ENCODE assay signal across 5 fruit fly cellular contexts in genomic region chr3R:21808622-21809347, dm6.
TF ChIP-seq lines count a peak whose summit lies in the region.

No protein-coding gene starts in this region.

- TF ChIP-seq CTCF in whole organism, embryonic (GFP tag; optimal IDR thresholded peaks at IDR 0.05; lab: Kevin White, UChicago), result no peak

TF ChIP-seq in whole organism, adult, 20 proteins besides CTCF, POLR2A, EP300 and RAD21:
- TF ChIP-seq Hr96 (GFP tag; optimal IDR thresholded peaks at IDR 0.05; lab: Kevin White, UChicago) (no peak), toe (GFP tag; optimal IDR thresholded peaks at IDR 0.05; lab: Kevin White, UChicago) (peak; percentile 6)

TF ChIP-seq in whole organism, embryonic, 481 proteins besides CTCF, POLR2A, EP300 and RAD21 (continues in another document):
- no peak for TF ChIP-seq fd102C (GFP tag; optimal IDR thresholded peaks at IDR 0.05; lab: Kevin White, UChicago)
- no peak for TF ChIP-seq CG3407 (GFP tag; optimal IDR thresholded peaks at IDR 0.05; lab: Kevin White, UChicago)
- TF ChIP-seq Med (GFP tag; lab: Kevin White, UChicago), result peak; percentile 57
- TF ChIP-seq CG3847 (GFP tag; IDR thresholded peaks at IDR 0.05; lab: Robert Waterston, UW), result no peak
- TF ChIP-seq Tbp (GFP tag; optimal IDR thresholded peaks at IDR 0.05; lab: Kevin White, UChicago), result no peak
- TF ChIP-seq Sox102F (GFP tag; optimal IDR thresholded peaks at IDR 0.05; lab: Kevin White, UChicago), result no peak
- no peak for TF ChIP-seq jigr1 (GFP tag; IDR thresholded peaks at IDR 0.05; lab: Robert Waterston, UW)
- TF ChIP-seq pho (GFP tag; optimal IDR thresholded peaks at IDR 0.05; lab: Kevin White, UChicago), result peak; percentile 20
- no peak for TF ChIP-seq org-1 (GFP tag; optimal IDR thresholded peaks at IDR 0.05; lab: Kevin White, UChicago)
- no peak for TF ChIP-seq ro (GFP tag; IDR thresholded peaks at IDR 0.05; lab: Robert Waterston, UW)
- no peak for TF ChIP-seq CG12744 (GFP tag; optimal IDR thresholded peaks at IDR 0.05; lab: Kevin White, UChicago)
- TF ChIP-seq CG31224 (GFP tag; IDR thresholded peaks at IDR 0.05; lab: Robert Waterston, UW), result no peak
- no peak for TF ChIP-seq CG1024 (GFP tag; IDR thresholded peaks at IDR 0.05; lab: Robert Waterston, UW)
- TF ChIP-seq CG15073 (GFP tag; optimal IDR thresholded peaks at IDR 0.05; lab: Kevin White, UChicago), result no peak
- no peak for TF ChIP-seq CG9609 (GFP tag; optimal IDR thresholded peaks at IDR 0.05; lab: Kevin White, UChicago)
- TF ChIP-seq Gsc (GFP tag; IDR thresholded peaks at IDR 0.05; lab: Robert Waterston, UW), result no peak
- TF ChIP-seq ac (GFP tag; optimal IDR thresholded peaks at IDR 0.05; lab: Kevin White, UChicago), result no peak
- TF ChIP-seq unc-4 (GFP tag; IDR thresholded peaks at IDR 0.05; lab: Robert Waterston, UW; ENCODE audit: partially characterized antibody), result no peak
- no peak for TF ChIP-seq CG11085 (GFP tag; IDR thresholded peaks at IDR 0.05; lab: Robert Waterston, UW)
- TF ChIP-seq CG6654 (GFP tag; optimal IDR thresholded peaks at IDR 0.05; lab: Kevin White, UChicago), result no peak
- peak; percentile 22 for TF ChIP-seq nom (GFP tag; optimal IDR thresholded peaks at IDR 0.05; lab: Kevin White, UChicago)
- TF ChIP-seq caup (GFP tag; optimal IDR thresholded peaks at IDR 0.05; lab: Kevin White, UChicago; ENCODE audit: severe bottlenecking), result no peak
- TF ChIP-seq ken (GFP tag; IDR thresholded peaks at IDR 0.05; lab: Robert Waterston, UW), result no peak
- TF ChIP-seq Rx (GFP tag; IDR thresholded peaks at IDR 0.05; lab: Robert Waterston, UW), result no peak

TF ChIP-seq in whole organism, prepupa, 60 proteins besides CTCF, POLR2A, EP300 and RAD21 (continues in another document):
- TF ChIP-seq Eip78C (GFP tag; lab: Kevin White, UChicago) (peak; percentile 80), CG1621 (tag; optimal IDR thresholded peaks at IDR 0.05; lab: Kevin White, UChicago) (no peak), CG32006 (GFP tag; optimal IDR thresholded peaks at IDR 0.05; lab: Kevin White, UChicago) (peak; percentile 34), dac (GFP tag; optimal IDR thresholded peaks at IDR 0.05; lab: Kevin White, UChicago) (no peak), Eip93F (GFP tag; optimal IDR thresholded peaks at IDR 0.05; lab: Kevin White, UChicago) (no peak), ss (GFP tag; optimal IDR thresholded peaks at IDR 0.05; lab: Kevin White, UChicago) (peak in 1 of 2 experiments; percentile 30), vri (GFP tag; optimal IDR thresholded peaks at IDR 0.05; lab: Kevin White, UChicago) (no peak), achi (GFP tag; optimal IDR thresholded peaks at IDR 0.05; lab: Kevin White, UChicago) (peak; percentile 12), pdm3 (GFP tag; optimal IDR thresholded peaks at IDR 0.05; lab: Kevin White, UChicago) (peak; percentile 33), Met (GFP tag; optimal IDR thresholded peaks at IDR 0.05; lab: Kevin White, UChicago) (peak; percentile 40), lz (GFP tag; optimal IDR thresholded peaks at IDR 0.05; lab: Kevin White, UChicago) (peak; percentile 25), esn (GFP tag; optimal IDR thresholded peaks at IDR 0.05; lab: Kevin White, UChicago) (peak; percentile 52), CG8632 (GFP tag; optimal IDR thresholded peaks at IDR 0.05; lab: Kevin White, UChicago) (peak; percentile 10), cyc (GFP tag; optimal IDR thresholded peaks at IDR 0.05; lab: Kevin White, UChicago) (peak; percentile 1), CG16779 (tag; optimal IDR thresholded peaks at IDR 0.05; lab: Kevin White, UChicago) (no peak), topi (GFP tag; optimal IDR thresholded peaks at IDR 0.05; lab: Kevin White, UChicago) (peak; percentile 17), CG6276 (GFP tag; optimal IDR thresholded peaks at IDR 0.05; lab: Kevin White, UChicago) (peak; percentile 8), OdsH (GFP tag; optimal IDR thresholded peaks at IDR 0.05; lab: Kevin White, UChicago) (peak; percentile 26), svp (GFP tag; lab: Kevin White, UChicago) (peak; percentile 68), CG7368 (GFP tag; optimal IDR thresholded peaks at IDR 0.05; lab: Kevin White, UChicago) (peak; percentile 4), Ets96B (tag; optimal IDR thresholded peaks at IDR 0.05; lab: Kevin White, UChicago) (peak; percentile 35), fkh (GFP tag; optimal IDR thresholded peaks at IDR 0.05; lab: Kevin White, UChicago) (no peak), CG10631 (GFP tag; optimal IDR thresholded peaks at IDR 0.05; lab: Kevin White, UChicago) (peak; percentile 15), salr (GFP tag; optimal IDR thresholded peaks at IDR 0.05; lab: Kevin White, UChicago) (no peak)

TF ChIP-seq in whole organism, pupa, 21 proteins besides CTCF, POLR2A, EP300 and RAD21:
- TF ChIP-seq CG8301 (tag; optimal IDR thresholded peaks at IDR 0.05; lab: Kevin White, UChicago) (peak; percentile 25), CG10348 (GFP tag; IDR thresholded peaks at IDR 0.05; lab: Robert Waterston, UW) (no peak), CG32121 (GFP tag; IDR thresholded peaks at IDR 0.05; lab: Robert Waterston, UW) (no peak), CG14655 (GFP tag; optimal IDR thresholded peaks at IDR 0.05; lab: Kevin White, UChicago) (peak; percentile 24), CG17806 (tag; optimal IDR thresholded peaks at IDR 0.05; lab: Kevin White, UChicago) (peak; percentile 13), Pif1A (GFP tag; optimal IDR thresholded peaks at IDR 0.05; lab: Kevin White, UChicago) (peak; percentile 35), CG9948 (tag; optimal IDR thresholded peaks at IDR 0.05; lab: Kevin White, UChicago) (peak; percentile 27), D1 (tag; optimal IDR thresholded peaks at IDR 0.05; lab: Kevin White, UChicago) (no peak), CG8159 (tag; optimal IDR thresholded peaks at IDR 0.05; lab: Kevin White, UChicago) (peak; percentile 45), CG12605 (GFP tag; IDR thresholded peaks at IDR 0.05; lab: Robert Waterston, UW) (no peak), fd96Ca (GFP tag; IDR thresholded peaks at IDR 0.05; lab: Robert Waterston, UW) (no peak), CG15710 (tag; optimal IDR thresholded peaks at IDR 0.05; lab: Kevin White, UChicago) (peak; percentile 19), EcR (GFP tag; optimal IDR thresholded peaks at IDR 0.05; lab: Kevin White, UChicago) (no peak)

TF ChIP-seq in whole organism, wandering third instar larva, 38 proteins besides CTCF, POLR2A, EP300 and RAD21:
- TF ChIP-seq Mio (GFP tag; optimal IDR thresholded peaks at IDR 0.05; lab: Kevin White, UChicago), result no peak
- no peak for TF ChIP-seq rgr (GFP tag; optimal IDR thresholded peaks at IDR 0.05; lab: Kevin White, UChicago)
- no peak for TF ChIP-seq brk (GFP tag; optimal IDR thresholded peaks at IDR 0.05; lab: Kevin White, UChicago)
- no peak for TF ChIP-seq psq (GFP tag; optimal IDR thresholded peaks at IDR 0.05; lab: Kevin White, UChicago)
- TF ChIP-seq woc (GFP tag; optimal IDR thresholded peaks at IDR 0.05; lab: Kevin White, UChicago), result peak; percentile 15
- TF ChIP-seq pan (optimal IDR thresholded peaks at IDR 0.05; lab: Kevin White, UChicago), result no peak
- TF ChIP-seq lola (GFP tag; optimal IDR thresholded peaks at IDR 0.05; lab: Kevin White, UChicago), result no peak
- no peak for TF ChIP-seq CG32264 (GFP tag; optimal IDR thresholded peaks at IDR 0.05; lab: Kevin White, UChicago)
- peak in 1 of 2 experiments; percentile 40 for TF ChIP-seq foxo (GFP tag; optimal IDR thresholded peaks at IDR 0.05; lab: Kevin White, UChicago)
- no peak for TF ChIP-seq HLH106 (tag; optimal IDR thresholded peaks at IDR 0.05; lab: Kevin White, UChicago)
- TF ChIP-seq Hnf4 (GFP tag; optimal IDR thresholded peaks at IDR 0.05; lab: Kevin White, UChicago), result no peak
- peak; percentile 1 for TF ChIP-seq ey (GFP tag; optimal IDR thresholded peaks at IDR 0.05; lab: Kevin White, UChicago)
- TF ChIP-seq CrebA (GFP tag; optimal IDR thresholded peaks at IDR 0.05; lab: Kevin White, UChicago; ENCODE audit: borderline replicate concordance), result no peak
- TF ChIP-seq Hr83 (GFP tag; optimal IDR thresholded peaks at IDR 0.05; lab: Kevin White, UChicago; ENCODE audit: poor library complexity, severe bottlenecking), result no peak
- TF ChIP-seq Hr78 (GFP tag; optimal IDR thresholded peaks at IDR 0.05; lab: Kevin White, UChicago), result no peak
- TF ChIP-seq jim (GFP tag; optimal IDR thresholded peaks at IDR 0.05; lab: Kevin White, UChicago), result no peak
- TF ChIP-seq Jra (GFP tag; optimal IDR thresholded peaks at IDR 0.05; lab: Kevin White, UChicago), result no peak
- TF ChIP-seq GATAd (GFP tag; optimal IDR thresholded peaks at IDR 0.05; lab: Kevin White, UChicago), result no peak
- TF ChIP-seq CG9705 (GFP tag; optimal IDR thresholded peaks at IDR 0.05; lab: Kevin White, UChicago), result no peak
- no peak for TF ChIP-seq tai (GFP tag; optimal IDR thresholded peaks at IDR 0.05; lab: Kevin White, UChicago)
- TF ChIP-seq Rel (GFP tag; optimal IDR thresholded peaks at IDR 0.05; lab: Kevin White, UChicago), result no peak
- no peak for TF ChIP-seq Rel (tag; optimal IDR thresholded peaks at IDR 0.05; lab: Kevin White, UChicago)
- peak; percentile 6 for TF ChIP-seq Sp1 (GFP tag; optimal IDR thresholded peaks at IDR 0.05; lab: Kevin White, UChicago)
- no peak for TF ChIP-seq N (GFP tag; optimal IDR thresholded peaks at IDR 0.05; lab: Kevin White, UChicago)
- no peak for TF ChIP-seq Dif (GFP tag; optimal IDR thresholded peaks at IDR 0.05; lab: Kevin White, UChicago; ENCODE audit: partially characterized antibody)
- no peak for TF ChIP-seq fru (GFP tag; optimal IDR thresholded peaks at IDR 0.05; lab: Kevin White, UChicago)
- peak; percentile 25 for TF ChIP-seq h (GFP tag; optimal IDR thresholded peaks at IDR 0.05; lab: Kevin White, UChicago)
- no peak for TF ChIP-seq sage (GFP tag; optimal IDR thresholded peaks at IDR 0.05; lab: Kevin White, UChicago)
- TF ChIP-seq Dfd (GFP tag; optimal IDR thresholded peaks at IDR 0.05; lab: Kevin White, UChicago), result no peak
- TF ChIP-seq dsf (GFP tag; optimal IDR thresholded peaks at IDR 0.05; lab: Kevin White, UChicago; ENCODE audit: borderline replicate concordance), result no peak
- no peak for TF ChIP-seq OdsH (GFP tag; optimal IDR thresholded peaks at IDR 0.05; lab: Kevin White, UChicago)
- no peak for TF ChIP-seq usp (GFP tag; optimal IDR thresholded peaks at IDR 0.05; lab: Kevin White, UChicago)
- peak; percentile 3 for TF ChIP-seq br (GFP tag; optimal IDR thresholded peaks at IDR 0.05; lab: Kevin White, UChicago)
- no peak for TF ChIP-seq Abd-B (GFP tag; optimal IDR thresholded peaks at IDR 0.05; lab: Kevin White, UChicago)
- TF ChIP-seq Vsx2 (GFP tag; optimal IDR thresholded peaks at IDR 0.05; lab: Kevin White, UChicago; ENCODE audit: partially characterized antibody), result peak; percentile 29
- no peak for TF ChIP-seq sv (GFP tag; optimal IDR thresholded peaks at IDR 0.05; lab: Kevin White, UChicago)
- TF ChIP-seq dl (GFP tag; optimal IDR thresholded peaks at IDR 0.05; lab: Kevin White, UChicago; ENCODE audit: insufficient read depth in 1 of 2, partially characterized antibody in 2 of 2), result no peak
